Fruit fly (Drosophila melanogaster): ENCODE data around the gene RpS5a.

The RpS5a gene

dm6 chrX:17147983-17148637, at the start of gene RpS5a (continued):
- TF ChIP-seq Bgb (GFP tag; IDR thresholded peaks at IDR 0.05; ENCODE audit: partially characterized antibody) (peak; percentile 76), nau (GFP tag; optimal IDR thresholded peaks at IDR 0.05) (no peak), sisA (GFP tag; IDR thresholded peaks at IDR 0.05) (peak; percentile 65), CG12071 (GFP tag; optimal IDR thresholded peaks at IDR 0.05) (peak; percentile 84), ato (GFP tag; IDR thresholded peaks at IDR 0.05; ENCODE audit: partially characterized antibody) (peak; percentile 53; the same call in 1 of the 2 replicates), hb (GFP tag; IDR thresholded peaks at IDR 0.05; ENCODE audit: partially characterized antibody) (peak; percentile 78), D (optimal IDR thresholded peaks at IDR 0.05) (peak; percentile 72), D (GFP tag; optimal IDR thresholded peaks at IDR 0.05) (peak; percentile 77), CG31388 (GFP tag; optimal IDR thresholded peaks at IDR 0.05) (no peak), CG43689 (GFP tag; IDR thresholded peaks at IDR 0.05) (no peak), CG8924 (tag; optimal IDR thresholded peaks at IDR 0.05) (peak; percentile 16), CG2678 (tag; optimal IDR thresholded peaks at IDR 0.05) (peak; percentile 67), HmgZ (tag; optimal IDR thresholded peaks at IDR 0.05) (peak; percentile 78), crc (GFP tag; optimal IDR thresholded peaks at IDR 0.05) (peak; percentile 68), CG12236 (GFP tag; optimal IDR thresholded peaks at IDR 0.05) (peak; percentile 45), knrl (GFP tag; IDR thresholded peaks at IDR 0.05; ENCODE audit: partially characterized antibody) (peak; percentile 88), CG9437 (GFP tag; optimal IDR thresholded peaks at IDR 0.05) (peak; percentile 75), B-H2 (GFP tag; optimal IDR thresholded peaks at IDR 0.05) (peak; percentile 87), CG30403 (GFP tag; optimal IDR thresholded peaks at IDR 0.05) (peak; percentile 80), Mes4 (GFP tag; optimal IDR thresholded peaks at IDR 0.05) (peak; percentile 82), CG13775 (GFP tag; optimal IDR thresholded peaks at IDR 0.05) (peak; percentile 93), pnt (GFP tag; optimal IDR thresholded peaks at IDR 0.05) (peak; percentile 59), CG16813 (GFP tag; IDR thresholded peaks at IDR 0.05; ENCODE audit: partially characterized antibody) (peak; percentile 90), lilli (GFP tag; optimal IDR thresholded peaks at IDR 0.05) (peak; percentile 72), BtbVII (GFP tag; optimal IDR thresholded peaks at IDR 0.05) (peak; percentile 86), CG4360 (GFP tag; IDR thresholded peaks at IDR 0.05) (0 out of 2 replicates have a peak, but pooled peaks have one; percentile 3), Usf (GFP tag; optimal IDR thresholded peaks at IDR 0.05) (peak; percentile 84), dimm (GFP tag; IDR thresholded peaks at IDR 0.05) (no peak), Fer1 (GFP tag; optimal IDR thresholded peaks at IDR 0.05) (peak; percentile 80), CG12219 (GFP tag; optimal IDR thresholded peaks at IDR 0.05) (peak; percentile 65), Chrac-16 (GFP tag; optimal IDR thresholded peaks at IDR 0.05) (peak; percentile 60), NC2α (GFP tag; optimal IDR thresholded peaks at IDR 0.05) (peak; percentile 54), CG11504 (tag; optimal IDR thresholded peaks at IDR 0.05) (no peak), jumu (GFP tag; optimal IDR thresholded peaks at IDR 0.05) (peak; percentile 65), Ada2b (GFP tag; IDR thresholded peaks at IDR 0.05) (no peak), CG10462 (GFP tag; optimal IDR thresholded peaks at IDR 0.05) (peak; percentile 36), Scr (GFP tag; IDR thresholded peaks at IDR 0.05; ENCODE audit: partially characterized antibody) (peak; percentile 88), kni (GFP tag; optimal IDR thresholded peaks at IDR 0.05) (peak; percentile 93), crp (GFP tag; optimal IDR thresholded peaks at IDR 0.05) (peak in 1 of 2 experiments; percentile 46), CG10959 (GFP tag; IDR thresholded peaks at IDR 0.05) (no peak), nerfin-2 (GFP tag; IDR thresholded peaks at IDR 0.05; ENCODE audit: partially characterized antibody) (peak; percentile 66; the same call in 1 of the 2 replicates), CG17829 (tag; optimal IDR thresholded peaks at IDR 0.05) (peak; percentile 60), Bdp1 (GFP tag; optimal IDR thresholded peaks at IDR 0.05) (peak; percentile 61)

Measured in whole organism, embryonic.